Worm (Caenorhabditis elegans) whole organism, L4 larva: ENCODE measurements around the gene Y41C4A.7.

Source experiments
- D1046.2 ChIP-seq: fragments of 200-800 bp; sonication (Bioruptor generic); IDR thresholded peaks from 2 replicates; pipeline ENCODE4 v1.3.6; 2022; ENCODE audit warnings: missing genetic modification characterization, missing compliant biosample characterization
- F37D6.2 ChIP-seq: sonication (generic microtip); optimal IDR thresholded peaks from 2 replicates; lab custom pipeline; 2016; ENCODE audit warnings: mild to moderate bottlenecking, missing genetic modification characterization, missing compliant biosample characterization
- F44E2.7 ChIP-seq: fragments of 200-800 bp; sonication (Bioruptor generic); IDR thresholded peaks from 2 replicates; pipeline ENCODE4 v2.1.2; 2022; ENCODE audit warnings: missing genetic modification characterization, missing compliant biosample characterization
- F49E8.2 ChIP-seq: sonication (generic microtip); optimal IDR thresholded peaks from 2 replicates; lab custom pipeline; 2016; ENCODE audit warnings: missing compliant biosample characterization, mild to moderate bottlenecking, missing genetic modification characterization, borderline replicate concordance
- T26A8.4 ChIP-seq: fragments of 200-800 bp; sonication (Bioruptor generic); IDR thresholded peaks from 2 replicates; pipeline ENCODE4 v1.3.6; 2022; ENCODE audit warnings: missing genetic modification characterization, missing compliant biosample characterization
- Y48G9A.11 ChIP-seq: fragments of 200-800 bp; sonication (Bioruptor generic); IDR thresholded peaks from 2 replicates; pipeline ENCODE4 v1.3.6; 2022; ENCODE audit warnings: missing genetic modification reagents, missing genetic modification characterization, missing compliant biosample characterization
- Y5F2A.4 ChIP-seq: fragments of 200-800 bp; sonication (Bioruptor generic); optimal IDR thresholded peaks from 2 replicates; lab custom pipeline; 2018; ENCODE audit warnings: mild to moderate bottlenecking, missing genetic modification characterization, missing compliant biosample characterization
- Y75B8A.6 ChIP-seq: fragments of 200-800 bp; sonication (Bioruptor generic); IDR thresholded peaks from 2 replicates; pipeline ENCODE4 v1.3.6; 2022; ENCODE audit warnings: missing genetic modification reagents, missing genetic modification characterization, missing compliant biosample characterization
- ZK337.2 ChIP-seq: fragments of 200-800 bp; sonication (Bioruptor generic); IDR thresholded peaks from 2 replicates; pipeline ENCODE4 v1.3.6; 2022; ENCODE audit warnings: missing genetic modification reagents, missing genetic modification characterization, missing compliant biosample characterization
- aha-1 ChIP-seq: fragments of 150-350 bp; peaks from one replicate; lab custom pipeline; 2014; ENCODE audit warnings: missing biosample characterization, missing genetic modification characterization
- ama-1 ChIP-seq: fragments of 150-350 bp; optimal IDR thresholded peaks from 2 replicates; lab custom pipeline; 2014; ENCODE audit warnings: inconsistent platforms, mixed read lengths
- arid-1 ChIP-seq: fragments of 200-800 bp; sonication (Bioruptor generic); conservative IDR thresholded peaks from 2 replicates; pipeline ENCODE4 v1.3.6; 2022; ENCODE audit warnings: missing genetic modification reagents, missing genetic modification characterization, missing compliant biosample characterization
- ceh-62 ChIP-seq: sonication (generic microtip); optimal IDR thresholded peaks from 2 replicates; lab custom pipeline; 2017; ENCODE audit warnings: missing biosample characterization, missing genetic modification characterization
- daf-16 ChIP-seq, 3 experiments: sonication (generic microtip); optimal IDR thresholded peaks; 2 replicates each; lab custom pipeline; 2016 to 2017; ENCODE audit warnings: missing genetic modification characterization in 3 of 3, missing genetic modification reagents in 3 of 3, mild to moderate bottlenecking in 2 of 3, missing compliant biosample characterization in 2 of 3, missing biosample characterization in 1 of 3, moderate library complexity in 1 of 3
- dmd-8 ChIP-seq: fragments of 200-800 bp; sonication (Bioruptor generic); IDR thresholded peaks from 2 replicates; pipeline ENCODE4 v1.3.6; 2022; ENCODE audit warnings: missing genetic modification characterization, missing compliant biosample characterization
- egl-43 ChIP-seq: fragments of 200-800 bp; sonication (Bioruptor generic); IDR thresholded peaks from 2 replicates; pipeline ENCODE4 v1.3.6; 2022; ENCODE audit warnings: missing genetic modification reagents, missing genetic modification characterization, missing compliant biosample characterization
- gei-8 ChIP-seq: fragments of 200-800 bp; sonication (Bioruptor generic); optimal IDR thresholded peaks from 2 replicates; lab custom pipeline; 2018; ENCODE audit warnings: mild to moderate bottlenecking, missing genetic modification characterization, missing compliant biosample characterization
- hif-1 ChIP-seq, 2 experiments: sonication (generic microtip); optimal IDR thresholded peaks; 2 replicates each; lab custom pipeline; 2016 to 2017; ENCODE audit warnings: missing compliant biosample characterization in 2 of 2, missing genetic modification characterization in 2 of 2, missing genetic modification reagents in 2 of 2, missing genotype in 2 of 2, mild to moderate bottlenecking in 1 of 2
- hmg-1.1 ChIP-seq: fragments of 200-800 bp; sonication (Bioruptor generic); IDR thresholded peaks from 2 replicates; pipeline ENCODE4 v1.3.6; 2022; ENCODE audit warnings: missing genetic modification reagents, missing genetic modification characterization, missing compliant biosample characterization
- lim-7 ChIP-seq: fragments of 200-800 bp; sonication (Bioruptor generic); IDR thresholded peaks from 2 replicates; pipeline ENCODE4 v1.3.6; 2022; ENCODE audit warnings: missing genetic modification characterization, missing compliant biosample characterization
- lin-29 ChIP-seq: fragments of 200-800 bp; sonication (Bioruptor generic); IDR thresholded peaks from 2 replicates; pipeline ENCODE4 v1.3.6; 2022; ENCODE audit warnings: missing genetic modification reagents, missing genetic modification characterization, missing compliant biosample characterization
- lin-38 ChIP-seq: fragments of 200-800 bp; sonication (Bioruptor generic); IDR thresholded peaks from 2 replicates; pipeline ENCODE4 v1.3.6; 2022; ENCODE audit warnings: missing genetic modification reagents, missing genetic modification characterization, missing compliant biosample characterization
- lin-39 ChIP-seq: fragments of 150-350 bp; optimal IDR thresholded peaks from 2 replicates; lab custom pipeline; 2014; ENCODE audit warnings: missing biosample characterization, missing genetic modification reagents, missing genetic modification characterization
- madf-9 ChIP-seq: fragments of 200-800 bp; sonication (Bioruptor generic); conservative IDR thresholded peaks from 2 replicates; pipeline ENCODE4 v1.3.6; 2022; ENCODE audit warnings: missing genetic modification reagents, missing genetic modification characterization, missing compliant biosample characterization
- mes-2 ChIP-seq: sonication (generic microtip); optimal IDR thresholded peaks from 2 replicates; lab custom pipeline; 2016; ENCODE audit warnings: missing genotype, mild to moderate bottlenecking, missing genetic modification characterization, missing compliant biosample characterization; ENCODE audit not compliant: poor library complexity, severe bottlenecking
- mxl-2 ChIP-seq: fragments of 200-800 bp; sonication (Bioruptor generic); conservative IDR thresholded peaks from 2 replicates; pipeline ENCODE4 v1.3.6; 2022; ENCODE audit warnings: missing genetic modification reagents, missing genetic modification characterization, missing compliant biosample characterization
- mxl-3 ChIP-seq: fragments of 200-800 bp; sonication (Bioruptor generic); optimal IDR thresholded peaks from 2 replicates; lab custom pipeline; 2018; ENCODE audit warnings: mild to moderate bottlenecking, missing genetic modification characterization, missing compliant biosample characterization
- nhr-10 ChIP-seq: fragments of 150-350 bp; optimal IDR thresholded peaks from 2 replicates; lab custom pipeline; 2014; ENCODE audit warnings: missing biosample characterization, missing genetic modification characterization
- nhr-41 ChIP-seq: fragments of 200-800 bp; sonication (Bioruptor generic); IDR thresholded peaks from 2 replicates; pipeline ENCODE4 v1.3.6; 2022; ENCODE audit warnings: missing genetic modification reagents, missing genetic modification characterization, missing compliant biosample characterization
- nhr-42 ChIP-seq: fragments of 200-800 bp; sonication (Bioruptor generic); IDR thresholded peaks from 2 replicates; pipeline ENCODE4 v1.3.6; 2022; ENCODE audit warnings: missing genetic modification characterization, missing compliant biosample characterization
- nhr-77 ChIP-seq: fragments of 150-350 bp; optimal IDR thresholded peaks from 2 replicates; lab custom pipeline; 2014; ENCODE audit warnings: missing biosample characterization, missing genetic modification characterization
- saeg-2 ChIP-seq: fragments of 200-800 bp; sonication (Bioruptor generic); IDR thresholded peaks from 2 replicates; pipeline ENCODE4 v1.3.6; 2022; ENCODE audit warnings: missing genetic modification reagents, missing genetic modification characterization, missing compliant biosample characterization
- set-16 ChIP-seq: fragments of 200-800 bp; sonication (Bioruptor generic); IDR thresholded peaks from 2 replicates; pipeline ENCODE4 v1.3.6; 2022; ENCODE audit warnings: missing genetic modification reagents, missing genetic modification characterization, missing compliant biosample characterization
- snpc-4 ChIP-seq: fragments of 150-350 bp; optimal IDR thresholded peaks from 2 replicates; lab custom pipeline; 2014; ENCODE audit warnings: missing biosample characterization, missing genetic modification characterization
- tra-1 ChIP-seq: fragments of 200-800 bp; sonication (Bioruptor generic); IDR thresholded peaks from 2 replicates; pipeline ENCODE4 v1.3.6; 2022; ENCODE audit warnings: missing genetic modification reagents, missing genetic modification characterization, missing compliant biosample characterization
- unc-130 ChIP-seq: sonication (generic microtip); optimal IDR thresholded peaks from 2 replicates; lab custom pipeline; 2016; ENCODE audit warnings: missing genetic modification reagents, missing genetic modification characterization, missing compliant biosample characterization
- unc-39 ChIP-seq: sonication (generic microtip); optimal IDR thresholded peaks from 2 replicates; lab custom pipeline; 2017; ENCODE audit warnings: missing biosample characterization, missing genetic modification characterization
- zag-1 ChIP-seq: fragments of 150-350 bp; optimal IDR thresholded peaks from 2 replicates; lab custom pipeline; 2014; ENCODE audit warnings: missing biosample characterization, missing genetic modification characterization
- zfp-2 ChIP-seq: sonication (generic microtip); optimal IDR thresholded peaks from 2 replicates; lab custom pipeline; 2016; ENCODE audit warnings: mild to moderate bottlenecking, missing genetic modification characterization, missing compliant biosample characterization
- zfp-3 ChIP-seq: fragments of 200-800 bp; sonication (Bioruptor generic); conservative IDR thresholded peaks from 2 replicates; pipeline ENCODE4 v1.3.6; 2022; ENCODE audit warnings: missing genetic modification reagents, missing genetic modification characterization, missing compliant biosample characterization

Gene Y41C4A.7

ce11 chrIII:11705930-11706329 is 7.3 kb downstream of the Y41C4A.7 start (continued):
- no peak for TF ChIP-seq lin-39 (tag; lab: Kevin White, UChicago)
- peak; percentile 21 for TF ChIP-seq aha-1
- TF ChIP-seq mxl-3 (GFP tag; lab: Kevin White, UChicago), result no peak

ce11 chrIII:11706665-11707064 is 8.0 kb downstream of the Y41C4A.7 start, which contains the start of gene col-96:
Gene col-96 (minus strand): TSS chrIII:11706765.
- TF ChIP-seq nhr-77, result no peak
- no peak for TF ChIP-seq unc-130 (GFP tag; lab: Kevin White, UChicago)
- no peak for TF ChIP-seq zfp-2 (tag; lab: Kevin White, UChicago)
- TF ChIP-seq set-16, result no peak
- no peak for TF ChIP-seq hif-1 (tag; optimal IDR thresholded peaks at IDR 0.05; lab: Kevin White, UChicago)
- no peak for TF ChIP-seq T26A8.4 (GFP tag; lab: Robert Waterston, UW)
- no peak for TF ChIP-seq tra-1 (GFP tag; lab: Robert Waterston, UW)
- TF ChIP-seq egl-43 (GFP tag; lab: Robert Waterston, UW), result no peak
- TF ChIP-seq nhr-41, result no peak
- TF ChIP-seq dmd-8 (GFP tag; lab: Robert Waterston, UW), result no peak
- TF ChIP-seq Y75B8A.6 (GFP tag; lab: Robert Waterston, UW), result no peak
- TF ChIP-seq ceh-62 (tag; lab: Kevin White, UChicago), result no peak
- TF ChIP-seq zag-1 (tag; lab: Kevin White, UChicago), result no peak
- no peak for TF ChIP-seq hmg-1.1
- TF ChIP-seq madf-9 (GFP tag; lab: Robert Waterston, UW), result no peak
- no peak for TF ChIP-seq lim-7
- no peak for TF ChIP-seq ZK337.2 (GFP tag; lab: Robert Waterston, UW)
- TF ChIP-seq zfp-3 (GFP tag; lab: Robert Waterston, UW), result no peak
- TF ChIP-seq saeg-2 (GFP tag; lab: Robert Waterston, UW), result no peak

- TF ChIP-seq unc-39 (no peak), arid-1 (no peak), hmg-1.1 (no peak), aha-1 (no peak), ceh-62 (tag; lab: Kevin White, UChicago) (no peak), zfp-2 (tag; lab: Kevin White, UChicago) (no peak)
These were observed 10.1 kb downstream of the Y41C4A.7 start, which contains the start of gene Y41C4A.8 for ce11 chrIII:11708722-11709121. Gene Y41C4A.8 (minus strand): TSS chrIII:11708822.

ce11 chrIII:11718548-11718947 is 19.9 kb downstream of the Y41C4A.7 start, which contains the start of gene Y41C4A.9:
Gene Y41C4A.9 (minus strand): TSS chrIII:11718645.
- TF ChIP-seq F37D6.2 (tag; lab: Kevin White, UChicago) (no peak), F44E2.7 (no peak), Y48G9A.11 (GFP tag; lab: Robert Waterston, UW) (no peak), gei-8 (no peak), snpc-4 (tag; lab: Kevin White, UChicago) (no peak), lin-38 (GFP tag; lab: Robert Waterston, UW) (peak; percentile 68), hif-1 (tag; optimal IDR thresholded peaks at IDR 0.05; lab: Kevin White, UChicago) (no peak), nhr-42 (GFP tag; lab: Robert Waterston, UW) (no peak), nhr-10 (tag; lab: Kevin White, UChicago) (no peak), lin-29 (GFP tag; lab: Robert Waterston, UW) (no peak), ama-1 (peak; percentile 4), F49E8.2 (tag; lab: Kevin White, UChicago) (no peak), mxl-2 (GFP tag; lab: Robert Waterston, UW) (no peak), zfp-2 (tag; lab: Kevin White, UChicago) (no peak), zag-1 (tag; lab: Kevin White, UChicago) (no peak), D1046.2 (GFP tag; lab: Robert Waterston, UW) (no peak), mes-2 (tag; lab: Kevin White, UChicago) (peak; percentile 57), Y5F2A.4 (GFP tag; lab: Kevin White, UChicago) (no peak), tra-1 (GFP tag; lab: Robert Waterston, UW) (no peak), daf-16 (GFP tag; optimal IDR thresholded peaks at IDR 0.05; lab: Kevin White, UChicago) (no peak), daf-16 (tag; optimal IDR thresholded peaks at IDR 0.05; lab: Kevin White, UChicago) (peak; percentile 11)
- TF ChIP-seq, all 104 proteins: peak for 4
